Worm (Caenorhabditis elegans) whole organism, late embryonic: ENCODE measurements around the gene set-21.
A peak's percentile ranks its signal among the peaks of the same experiment; 100 is the strongest.

ENCODE experiments used
- C08G9.2 ChIP-seq: sonication (generic microtip); optimal IDR thresholded peaks from 2 replicates; lab custom pipeline; 2016; ENCODE audit warnings: mild to moderate bottlenecking, missing genetic modification characterization, moderate library complexity, missing compliant biosample characterization
- K09A11.1 ChIP-seq: sonication (generic microtip); optimal IDR thresholded peaks from 2 replicates; lab custom pipeline; 2017; ENCODE audit warnings: antibody characterized with exemption, mild to moderate bottlenecking, missing genetic modification characterization, missing compliant biosample characterization; ENCODE audit not compliant: insufficient read depth
- T23F11.4 ChIP-seq: fragments of 200-800 bp; sonication (Bioruptor generic); optimal IDR thresholded peaks from 2 replicates; lab custom pipeline; 2018; ENCODE audit warnings: mild to moderate bottlenecking, missing genetic modification characterization, missing compliant biosample characterization
- Y22D7AL.16 ChIP-seq: sonication (generic microtip); optimal IDR thresholded peaks from 2 replicates; lab custom pipeline; 2016; ENCODE audit warnings: missing genetic modification characterization, missing compliant biosample characterization
- ama-1 ChIP-seq: fragments of 150-350 bp; optimal IDR thresholded peaks from 2 replicates; lab custom pipeline; 2014
- ceh-14 ChIP-seq: sonication (generic microtip); optimal IDR thresholded peaks from 2 replicates; lab custom pipeline; 2016; ENCODE audit warnings: missing genotype, missing genetic modification characterization, missing compliant biosample characterization
- ceh-19 ChIP-seq: fragments of 200-800 bp; sonication (Bioruptor generic); optimal IDR thresholded peaks from 2 replicates; lab custom pipeline; 2018; ENCODE audit warnings: mild to moderate bottlenecking, missing genetic modification characterization, missing compliant biosample characterization
- ceh-2 ChIP-seq: sonication (generic microtip); optimal IDR thresholded peaks from 2 replicates; lab custom pipeline; 2016; ENCODE audit warnings: missing genotype, missing genetic modification characterization, missing compliant biosample characterization
- ceh-30 ChIP-seq: fragments of 150-350 bp; optimal IDR thresholded peaks from 2 replicates; lab custom pipeline; 2014; ENCODE audit warnings: missing biosample characterization, missing genetic modification characterization
- ceh-34 ChIP-seq: sonication (generic microtip); optimal IDR thresholded peaks from 2 replicates; lab custom pipeline; 2016; ENCODE audit warnings: mild to moderate bottlenecking, missing genetic modification characterization, missing compliant biosample characterization
- ceh-45 ChIP-seq: fragments of 200-800 bp; sonication (Bioruptor generic); IDR thresholded peaks from 2 replicates; pipeline ENCODE4 v1.3.6; 2022; ENCODE audit warnings: missing genetic modification reagents, missing genetic modification characterization, missing compliant biosample characterization
- ceh-48 ChIP-seq: sonication (generic microtip); optimal IDR thresholded peaks from 2 replicates; lab custom pipeline; 2016; ENCODE audit warnings: missing genetic modification characterization, inconsistent platforms, missing compliant biosample characterization
- che-1 ChIP-seq: sonication (generic microtip); optimal IDR thresholded peaks from 2 replicates; lab custom pipeline; 2016; ENCODE audit warnings: mild to moderate bottlenecking, missing genetic modification characterization, missing compliant biosample characterization
- elt-4 ChIP-seq: sonication (generic microtip); optimal IDR thresholded peaks from 2 replicates; lab custom pipeline; 2016; ENCODE audit warnings: missing genetic modification characterization, missing compliant biosample characterization
- ets-4 ChIP-seq: sonication (generic microtip); optimal IDR thresholded peaks from 2 replicates; lab custom pipeline; 2016; ENCODE audit warnings: missing genetic modification characterization, missing compliant biosample characterization
- eyg-1 ChIP-seq: sonication (generic microtip); optimal IDR thresholded peaks from 2 replicates; lab custom pipeline; 2016; ENCODE audit warnings: missing genotype, missing genetic modification characterization, missing compliant biosample characterization
- fkh-6 ChIP-seq: sonication (generic microtip); optimal IDR thresholded peaks from 2 replicates; lab custom pipeline; 2016; ENCODE audit warnings: missing genetic modification characterization, missing compliant biosample characterization
- gmeb-2 ChIP-seq: sonication (generic microtip); optimal IDR thresholded peaks from 2 replicates; lab custom pipeline; 2016; ENCODE audit warnings: missing genetic modification characterization, inconsistent platforms, missing compliant biosample characterization
- hlh-6 ChIP-seq: sonication (generic microtip); optimal IDR thresholded peaks from 2 replicates; lab custom pipeline; 2016; ENCODE audit warnings: missing genotype, missing genetic modification characterization, missing compliant biosample characterization
- hlh-8 ChIP-seq: sonication (generic microtip); optimal IDR thresholded peaks from 2 replicates; lab custom pipeline; 2016; ENCODE audit warnings: missing genotype, missing genetic modification characterization, missing compliant biosample characterization
- lim-6 ChIP-seq: sonication (generic microtip); optimal IDR thresholded peaks from 2 replicates; lab custom pipeline; 2016; ENCODE audit warnings: missing genetic modification characterization, missing compliant biosample characterization
- lin-11 ChIP-seq: fragments of 200-800 bp; sonication (Bioruptor generic); optimal IDR thresholded peaks from 2 replicates; lab custom pipeline; 2018; ENCODE audit warnings: mild to moderate bottlenecking, missing genetic modification characterization, missing compliant biosample characterization
- madf-2 ChIP-seq: sonication (generic microtip); optimal IDR thresholded peaks from 2 replicates; lab custom pipeline; 2017; ENCODE audit warnings: missing genetic modification characterization, missing compliant biosample characterization
- nfya-1 ChIP-seq: sonication (generic microtip); optimal IDR thresholded peaks from 2 replicates; lab custom pipeline; 2017; ENCODE audit warnings: missing genetic modification characterization, mild to moderate bottlenecking, missing compliant biosample characterization, antibody characterized with exemption, moderate library complexity
- odd-2 ChIP-seq: sonication (generic microtip); optimal IDR thresholded peaks from 2 replicates; lab custom pipeline; 2017; ENCODE audit warnings: antibody characterized with exemption, mild to moderate bottlenecking, missing genetic modification characterization, missing compliant biosample characterization
- pat-9 ChIP-seq: fragments of 200-800 bp; sonication (Bioruptor generic); optimal IDR thresholded peaks from 2 replicates; lab custom pipeline; 2018; ENCODE audit warnings: mild to moderate bottlenecking, missing genetic modification characterization, moderate library complexity, missing compliant biosample characterization
- pax-1 ChIP-seq: fragments of 150-350 bp; optimal IDR thresholded peaks from 2 replicates; lab custom pipeline; 2014; ENCODE audit warnings: missing biosample characterization, missing genetic modification characterization
- pha-2 ChIP-seq: sonication (generic microtip); optimal IDR thresholded peaks from 2 replicates; lab custom pipeline; 2017; ENCODE audit warnings: mild to moderate bottlenecking, missing genetic modification characterization, missing compliant biosample characterization
- rnt-1 ChIP-seq: sonication (generic microtip); optimal IDR thresholded peaks from 2 replicates; lab custom pipeline; 2016; ENCODE audit warnings: missing genetic modification characterization, missing compliant biosample characterization
- sox-2 ChIP-seq: fragments of 200-800 bp; sonication (Bioruptor generic); IDR thresholded peaks from 2 replicates; pipeline ENCODE4 v1.3.6; 2022; ENCODE audit warnings: missing genetic modification reagents, missing genetic modification characterization, missing compliant biosample characterization
- sox-4 ChIP-seq: sonication (generic microtip); optimal IDR thresholded peaks from 2 replicates; lab custom pipeline; 2017; ENCODE audit warnings: mild to moderate bottlenecking, missing genetic modification characterization, inconsistent platforms, missing compliant biosample characterization
- tbx-7 ChIP-seq: sonication (generic microtip); optimal IDR thresholded peaks from 2 replicates; lab custom pipeline; 2016; ENCODE audit warnings: missing genotype, missing genetic modification characterization, missing compliant biosample characterization
- ttx-3 ChIP-seq: sonication (generic microtip); optimal IDR thresholded peaks from 2 replicates; lab custom pipeline; 2016; ENCODE audit warnings: missing genetic modification reagents, missing genetic modification characterization, missing compliant biosample characterization
- unc-55 ChIP-seq: sonication (generic microtip); optimal IDR thresholded peaks from 2 replicates; lab custom pipeline; 2017; ENCODE audit warnings: missing biosample characterization, missing genetic modification reagents, missing genetic modification characterization
- unc-86 ChIP-seq: sonication (generic microtip); optimal IDR thresholded peaks from 2 replicates; lab custom pipeline; 2016; ENCODE audit warnings: missing genetic modification characterization, missing compliant biosample characterization
- ztf-16 ChIP-seq: sonication (generic microtip); optimal IDR thresholded peaks from 2 replicates; lab custom pipeline; 2017; ENCODE audit warnings: missing genetic modification characterization, missing compliant biosample characterization

set-21 gene

ce11 chrIV:4423026-4423425, 32.4 kb downstream of the set-21 start:
- TF ChIP-seq Y22D7AL.16 (tag; lab: Kevin White, UChicago): no peak
- no peak for TF ChIP-seq ttx-3 (tag; lab: Kevin White, UChicago)
- TF ChIP-seq rnt-1: no peak
- no peak for TF ChIP-seq ceh-48 (tag; lab: Kevin White, UChicago)
- TF ChIP-seq lin-11 (tag; lab: Kevin White, UChicago): no peak
- TF ChIP-seq ceh-2 (tag; lab: Kevin White, UChicago): no peak
- no peak for TF ChIP-seq unc-86 (tag; lab: Kevin White, UChicago)
- no peak for TF ChIP-seq ceh-30 (tag; lab: Kevin White, UChicago)
- TF ChIP-seq ama-1 (lab: Kevin White, UChicago): no peak
- no peak for TF ChIP-seq fkh-6 (tag; lab: Kevin White, UChicago)
- no peak for TF ChIP-seq hlh-8 (tag; lab: Kevin White, UChicago)
- no peak for TF ChIP-seq elt-4 (tag; lab: Kevin White, UChicago)
- TF ChIP-seq sox-2 (GFP tag; lab: Robert Waterston, UW): no peak
- TF ChIP-seq lim-6 (tag; lab: Kevin White, UChicago): no peak
- no peak for TF ChIP-seq T23F11.4 (GFP tag; lab: Kevin White, UChicago)
- no peak for TF ChIP-seq che-1 (tag; lab: Kevin White, UChicago)

ce11 chrIV:4423885-4424284, 33.2 kb downstream of the set-21 start:
- TF ChIP-seq ceh-19 (GFP tag; lab: Kevin White, UChicago): no peak
- peak; percentile 99 for TF ChIP-seq nfya-1 (tag; lab: Kevin White, UChicago)

ce11 chrIV:4429901-4430300, 39.3 kb downstream of the set-21 start, which contains the start of the genes str-185 and R08C7.5:
Gene str-185 (minus strand): TSS chrIV:4430001.
Gene R08C7.5 (plus strand): TSS chrIV:4430229.
- no peak for TF ChIP-seq rnt-1
- TF ChIP-seq tbx-7 (tag; lab: Kevin White, UChicago): no peak
- no peak for TF ChIP-seq C08G9.2
- TF ChIP-seq ceh-34: no peak
- TF ChIP-seq pax-1: no peak
- TF ChIP-seq ceh-2 (tag; lab: Kevin White, UChicago): no peak
- no peak for TF ChIP-seq ceh-45 (GFP tag; lab: Robert Waterston, UW)
- no peak for TF ChIP-seq unc-86 (tag; lab: Kevin White, UChicago)
- no peak for TF ChIP-seq lin-11 (tag; lab: Kevin White, UChicago)
- no peak for TF ChIP-seq elt-4 (tag; lab: Kevin White, UChicago)
- no peak for TF ChIP-seq K09A11.1 (tag; lab: Kevin White, UChicago)
- no peak for TF ChIP-seq eyg-1 (tag; lab: Kevin White, UChicago)
- TF ChIP-seq pat-9: no peak
- no peak for TF ChIP-seq ttx-3 (tag; lab: Kevin White, UChicago)
- TF ChIP-seq ztf-16 (tag; lab: Kevin White, UChicago): no peak
- no peak for TF ChIP-seq madf-2 (tag; lab: Kevin White, UChicago)
- TF ChIP-seq unc-55: no peak
- no peak for TF ChIP-seq hlh-6 (tag; lab: Kevin White, UChicago)

ce11 chrIV:4434441-4435084, 43.9 kb downstream of the set-21 start, which contains the start of the genes R08C7.8 and R08C7.4:
Gene R08C7.8 (minus strand): TSS chrIV:4434541.
Gene R08C7.4 (plus strand): TSS chrIV:4435034.
- TF ChIP-seq unc-55 (no peak), odd-2 (tag; lab: Kevin White, UChicago) (no peak), gmeb-2 (no peak), lim-6 (tag; lab: Kevin White, UChicago) (no peak), lin-11 (tag; lab: Kevin White, UChicago) (no peak), ceh-45 (GFP tag; lab: Robert Waterston, UW) (no peak), sox-4 (tag; lab: Kevin White, UChicago) (no peak), pha-2 (tag; lab: Kevin White, UChicago) (no peak), ceh-14 (tag; lab: Kevin White, UChicago) (no peak), eyg-1 (tag; lab: Kevin White, UChicago) (no peak), ets-4 (tag; lab: Kevin White, UChicago) (no peak), ceh-34 (no peak)
